Fruit fly (Drosophila melanogaster): ENCODE measurements around the gene CG4367.

DNA sequence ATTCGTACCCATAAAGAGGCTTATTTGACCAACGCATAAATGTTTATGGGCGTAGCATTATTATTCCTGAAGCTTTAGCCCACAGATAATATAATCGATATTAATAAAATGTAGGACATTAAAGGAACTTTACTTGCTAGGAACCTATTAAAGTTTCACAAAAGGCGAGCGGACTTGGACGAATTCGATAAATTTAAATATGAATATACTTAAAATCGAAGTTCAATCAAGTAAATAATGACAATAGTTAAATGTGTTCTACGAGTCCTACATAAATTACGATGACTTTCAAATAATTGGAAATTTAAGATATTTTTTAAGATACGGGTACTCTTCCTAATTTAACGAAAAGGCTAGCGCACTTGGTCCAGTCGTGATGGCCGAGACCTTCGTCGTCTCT lies 13.2 kb downstream of the CG4367 start:
- TF ChIP-seq Gug (GFP tag; IDR thresholded peaks at IDR 0.05), result no peak
- TF ChIP-seq CG34406 (GFP tag; optimal IDR thresholded peaks at IDR 0.05), result no peak
- TF ChIP-seq fd59A (GFP tag; optimal IDR thresholded peaks at IDR 0.05), result no peak
- TF ChIP-seq OdsH (GFP tag; optimal IDR thresholded peaks at IDR 0.05), result peak; percentile 12
- TF ChIP-seq Hr39 (GFP tag; optimal IDR thresholded peaks at IDR 0.05), result no peak

Data from whole organism, prepupa.